Worm (Caenorhabditis elegans): Measurements from ENCODE around the gene F38B6.2.

DNA sequence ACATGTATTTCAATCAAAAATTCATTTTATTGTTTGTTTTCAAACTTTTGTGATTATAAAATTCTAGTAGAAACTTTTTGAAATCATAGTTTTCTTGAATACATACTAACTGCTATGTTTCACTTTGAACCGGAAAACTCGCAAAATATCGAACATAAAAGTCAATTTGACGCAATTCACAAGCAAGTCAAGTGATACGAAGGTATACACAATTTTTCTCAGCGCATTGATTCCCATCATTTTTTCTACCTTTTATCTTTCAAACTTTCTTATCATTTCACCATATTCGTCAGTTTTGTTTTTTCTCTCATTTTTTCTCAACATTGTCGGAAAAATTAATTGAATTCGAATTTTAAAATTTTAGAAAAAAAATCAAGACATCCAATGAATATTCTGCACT is 43.2 kb upstream of the F38B6.2 start, which contains the start of gene nhr-173:
- TF ChIP-seq ama-1 (optimal IDR thresholded peaks at IDR 0.05) = no peak
- no peak for TF ChIP-seq ets-7 (tag; optimal IDR thresholded peaks at IDR 0.05)
- TF ChIP-seq F13C5.2 (tag; optimal IDR thresholded peaks at IDR 0.05) = no peak
- TF ChIP-seq tbx-37 (GFP tag; conservative IDR thresholded peaks at IDR 0.05) = no peak
- no peak for TF ChIP-seq hmg-4 (GFP tag; optimal IDR thresholded peaks at IDR 0.05)
- TF ChIP-seq flt-1 (GFP tag; IDR thresholded peaks at IDR 0.05) = no peak
- no peak for TF ChIP-seq hmbx-1 (tag; optimal IDR thresholded peaks at IDR 0.05)
- TF ChIP-seq B0310.2 (tag; optimal IDR thresholded peaks at IDR 0.05) = no peak
- no peak for TF ChIP-seq tra-4 (tag; optimal IDR thresholded peaks at IDR 0.05)
- TF ChIP-seq tbx-11 (GFP tag; IDR thresholded peaks at IDR 0.05) = no peak
- no peak for TF ChIP-seq pes-1 (GFP tag; IDR thresholded peaks at IDR 0.05)

Data from whole organism, early embryonic.